Worm (Caenorhabditis elegans) whole organism, early embryonic: ENCODE results near the gene Y54G9A.5.

Experiments used
- F13C5.2 ChIP-seq: sonication (generic microtip); optimal IDR thresholded peaks from 2 replicates; lab custom pipeline; 2017; ENCODE audit warnings: mild to moderate bottlenecking, missing genetic modification characterization, inconsistent platforms, missing compliant biosample characterization
- aly-1 ChIP-seq: sonication (generic microtip); optimal IDR thresholded peaks from 2 replicates; lab custom pipeline; 2016; ENCODE audit warnings: missing genetic modification characterization, missing compliant biosample characterization
- ama-1 ChIP-seq: fragments of 150-350 bp; optimal IDR thresholded peaks from 2 replicates; lab custom pipeline; 2014
- ceh-13 ChIP-seq: fragments of 200-800 bp; sonication (Bioruptor generic); optimal IDR thresholded peaks from 2 replicates; lab custom pipeline; 2018; ENCODE audit warnings: mild to moderate bottlenecking, missing genetic modification characterization, missing compliant biosample characterization
- flt-1 ChIP-seq: fragments of 200-800 bp; sonication (Bioruptor generic); IDR thresholded peaks from 2 replicates; pipeline ENCODE4 v1.3.6; 2022; ENCODE audit warnings: missing genetic modification characterization, missing compliant biosample characterization
- hmg-4 ChIP-seq: fragments of 200-800 bp; sonication (Bioruptor generic); optimal IDR thresholded peaks from 2 replicates; lab custom pipeline; 2018; ENCODE audit warnings: mild to moderate bottlenecking, missing genetic modification characterization, missing compliant biosample characterization
- hnd-1 ChIP-seq: sonication (generic microtip); optimal IDR thresholded peaks from 2 replicates; lab custom pipeline; 2016; ENCODE audit warnings: missing genetic modification characterization, missing compliant biosample characterization
- pes-1 ChIP-seq: fragments of 200-800 bp; sonication (Bioruptor generic); IDR thresholded peaks from 2 replicates; pipeline ENCODE4 v1.3.6; 2022; ENCODE audit warnings: missing genetic modification reagents, missing genetic modification characterization, missing compliant biosample characterization
- scrt-1 ChIP-seq: fragments of 200-800 bp; sonication (Bioruptor generic); IDR thresholded peaks from 2 replicates; pipeline ENCODE4 v1.3.6; 2022; ENCODE audit warnings: missing genetic modification characterization, missing compliant biosample characterization
- sea-1 ChIP-seq: fragments of 200-800 bp; sonication (Bioruptor generic); conservative IDR thresholded peaks from 2 replicates; pipeline ENCODE4 v1.3.6; 2022; ENCODE audit warnings: missing genetic modification characterization, missing compliant biosample characterization
- tra-4 ChIP-seq: sonication (generic microtip); optimal IDR thresholded peaks from 2 replicates; lab custom pipeline; 2017; ENCODE audit warnings: missing genetic modification characterization, missing compliant biosample characterization

DNA sequence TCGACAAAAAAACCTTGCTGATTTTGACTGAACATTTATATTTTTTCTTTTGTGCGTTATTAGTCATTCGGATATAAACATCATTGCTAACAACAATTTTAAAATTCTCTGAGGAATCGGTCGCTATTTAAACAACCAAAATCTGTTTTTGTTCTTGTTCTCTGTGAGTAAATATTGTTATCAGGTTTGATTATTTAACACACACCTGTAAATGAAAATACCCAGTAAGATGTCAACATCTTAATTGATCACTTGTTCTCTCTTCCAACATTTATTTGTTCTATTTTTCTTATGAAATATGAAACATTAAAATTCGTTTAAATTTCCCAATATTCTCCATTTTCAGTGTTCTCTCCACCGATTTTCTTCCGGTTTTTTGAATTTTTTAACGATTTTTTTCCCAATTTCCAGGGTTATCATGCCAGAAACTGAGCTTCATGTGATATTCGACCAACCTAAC lies 40.2 kb downstream of the Y54G9A.5 start, which contains the start of gene arrd-11:
- TF ChIP-seq tra-4 (tag; lab: Kevin White, UChicago) = no peak
- TF ChIP-seq ama-1 (lab: Kevin White, UChicago) = no peak
- no peak for TF ChIP-seq aly-1
- TF ChIP-seq F13C5.2 (tag; lab: Kevin White, UChicago) = no peak
- no peak for TF ChIP-seq scrt-1 (GFP tag; lab: Robert Waterston, UW)
- no peak for TF ChIP-seq flt-1 (GFP tag; lab: Robert Waterston, UW)
- TF ChIP-seq pes-1 (GFP tag; lab: Robert Waterston, UW) = no peak
- TF ChIP-seq ceh-13 = no peak
- no peak for TF ChIP-seq hnd-1
- no peak for TF ChIP-seq hmg-4 (GFP tag; lab: Kevin White, UChicago)
- TF ChIP-seq sea-1 (GFP tag; lab: Robert Waterston, UW) = no peak
